Worm (Caenorhabditis elegans) whole organism, late embryonic: ENCODE data around the gene C53B7.2.
A peak's percentile ranks its signal among the peaks of the same experiment; 100 is the strongest.

Source experiments
- C08G9.2 ChIP-seq: sonication (generic microtip); optimal IDR thresholded peaks from 2 replicates; lab custom pipeline; 2016; ENCODE audit warnings: mild to moderate bottlenecking, missing genetic modification characterization, moderate library complexity, missing compliant biosample characterization
- C38D4.7 ChIP-seq: fragments of 200-800 bp; sonication (Bioruptor generic); optimal IDR thresholded peaks from 2 replicates; lab custom pipeline; 2018; ENCODE audit warnings: mild to moderate bottlenecking, missing genetic modification characterization, moderate library complexity, missing compliant biosample characterization
- Y22D7AL.16 ChIP-seq: sonication (generic microtip); optimal IDR thresholded peaks from 2 replicates; lab custom pipeline; 2016; ENCODE audit warnings: missing genetic modification characterization, missing compliant biosample characterization
- ceh-18 ChIP-seq: sonication (generic microtip); optimal IDR thresholded peaks from 2 replicates; lab custom pipeline; 2016; ENCODE audit warnings: missing genetic modification characterization, missing compliant biosample characterization
- ceh-24 ChIP-seq: sonication (generic microtip); optimal IDR thresholded peaks from 2 replicates; lab custom pipeline; 2016; ENCODE audit warnings: mild to moderate bottlenecking, missing genetic modification characterization, missing compliant biosample characterization
- ceh-31 ChIP-seq: sonication (generic microtip); optimal IDR thresholded peaks from 2 replicates; lab custom pipeline; 2016; ENCODE audit warnings: missing genetic modification characterization, missing compliant biosample characterization
- dmd-4 ChIP-seq: sonication (generic microtip); optimal IDR thresholded peaks from 2 replicates; lab custom pipeline; 2016; ENCODE audit warnings: borderline replicate concordance, missing genetic modification characterization, missing compliant biosample characterization
- elt-4 ChIP-seq: sonication (generic microtip); optimal IDR thresholded peaks from 2 replicates; lab custom pipeline; 2016; ENCODE audit warnings: missing genetic modification characterization, missing compliant biosample characterization
- fkh-10 ChIP-seq: fragments of 150-350 bp; optimal IDR thresholded peaks from 2 replicates; lab custom pipeline; 2014; ENCODE audit warnings: missing biosample characterization, missing genetic modification reagents, missing genetic modification characterization
- hlh-8 ChIP-seq: sonication (generic microtip); optimal IDR thresholded peaks from 2 replicates; lab custom pipeline; 2016; ENCODE audit warnings: missing genotype, missing genetic modification characterization, missing compliant biosample characterization
- lim-6 ChIP-seq: sonication (generic microtip); optimal IDR thresholded peaks from 2 replicates; lab custom pipeline; 2016; ENCODE audit warnings: missing genetic modification characterization, missing compliant biosample characterization
- nhr-11 ChIP-seq: fragments of 150-350 bp; optimal IDR thresholded peaks from 2 replicates; lab custom pipeline; 2014; ENCODE audit warnings: missing biosample characterization, missing genetic modification characterization
- pag-3 ChIP-seq: sonication (generic microtip); optimal IDR thresholded peaks from 2 replicates; lab custom pipeline; 2016; ENCODE audit warnings: missing compliant biosample characterization, missing genetic modification characterization, borderline replicate concordance
- rnt-1 ChIP-seq: sonication (generic microtip); optimal IDR thresholded peaks from 2 replicates; lab custom pipeline; 2016; ENCODE audit warnings: missing genetic modification characterization, missing compliant biosample characterization
- ttx-3 ChIP-seq: sonication (generic microtip); optimal IDR thresholded peaks from 2 replicates; lab custom pipeline; 2016; ENCODE audit warnings: missing genetic modification reagents, missing genetic modification characterization, missing compliant biosample characterization
- unc-3 ChIP-seq, 2 experiments: fragments of 200-800 bp in 1 of 2; sonication (Bioruptor generic) in 1 of 2; sonication (generic microtip) in 1 of 2; conservative IDR thresholded peaks in 1 of 2; optimal IDR thresholded peaks in 1 of 2; 2 replicates each; pipeline versions ENCODE4 v1.3.6 to Lab custom; 2016 to 2022; ENCODE audit warnings: missing compliant biosample characterization in 2 of 2, missing genetic modification characterization in 2 of 2, missing genetic modification reagents in 1 of 2
- unc-42 ChIP-seq: sonication (generic microtip); optimal IDR thresholded peaks from 2 replicates; lab custom pipeline; 2016; ENCODE audit warnings: missing genotype, missing genetic modification characterization, missing compliant biosample characterization
- unc-55 ChIP-seq: sonication (generic microtip); optimal IDR thresholded peaks from 2 replicates; lab custom pipeline; 2017; ENCODE audit warnings: missing biosample characterization, missing genetic modification reagents, missing genetic modification characterization
- ztf-16 ChIP-seq: sonication (generic microtip); optimal IDR thresholded peaks from 2 replicates; lab custom pipeline; 2017; ENCODE audit warnings: missing genetic modification characterization, missing compliant biosample characterization

Gene C53B7.2

DNA sequence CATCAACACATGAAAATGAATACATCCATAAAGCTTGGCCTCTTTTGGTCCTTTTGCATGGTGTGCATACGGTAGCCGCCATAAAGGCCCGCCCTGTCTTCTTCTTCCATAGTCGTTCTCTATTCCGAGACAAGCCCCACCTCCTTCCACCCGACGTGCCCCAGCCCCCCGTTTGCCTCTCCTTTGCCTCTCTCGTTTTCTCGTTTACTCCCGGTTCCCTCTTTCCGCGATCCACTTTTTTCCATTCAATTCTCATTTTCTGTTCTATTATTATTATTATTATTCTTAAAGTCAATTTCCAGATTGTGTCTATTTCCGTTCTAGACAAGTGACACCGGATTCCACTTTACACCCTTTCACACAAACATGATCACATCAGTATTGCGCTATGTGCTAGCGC lies 43.3 kb downstream of the C53B7.2 start, which contains the start of gene unc-6 (continued):
- TF ChIP-seq ztf-16 = no peak
- no peak for TF ChIP-seq ceh-31 (tag; lab: Kevin White, UChicago)

DNA sequence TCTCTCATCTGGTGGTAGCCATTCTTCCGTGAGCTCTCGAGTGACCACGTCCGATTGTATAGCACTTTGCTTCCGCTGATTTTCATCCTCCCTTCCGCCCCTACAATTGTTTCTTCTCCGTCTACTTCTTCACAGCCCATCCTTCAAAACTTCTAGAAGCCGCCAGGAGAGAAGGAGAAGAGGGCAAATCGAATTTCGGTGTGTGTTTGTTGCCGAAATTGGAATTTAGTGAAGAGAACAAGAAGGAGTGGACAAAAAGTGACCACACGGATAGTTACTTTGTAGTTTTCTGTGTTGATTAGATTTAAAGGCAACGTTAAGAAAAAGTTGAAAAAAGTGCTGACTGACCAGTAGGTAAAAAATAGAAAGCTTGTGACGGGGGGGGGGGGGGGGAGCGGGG lies 47.0 kb downstream of the C53B7.2 start:
- TF ChIP-seq C38D4.7 (GFP tag; lab: Kevin White, UChicago) = no peak
- TF ChIP-seq Y22D7AL.16 = no peak
- peak; percentile 49 for TF ChIP-seq unc-42
- peak; percentile 40 for TF ChIP-seq ceh-31 (tag; lab: Kevin White, UChicago)

DNA sequence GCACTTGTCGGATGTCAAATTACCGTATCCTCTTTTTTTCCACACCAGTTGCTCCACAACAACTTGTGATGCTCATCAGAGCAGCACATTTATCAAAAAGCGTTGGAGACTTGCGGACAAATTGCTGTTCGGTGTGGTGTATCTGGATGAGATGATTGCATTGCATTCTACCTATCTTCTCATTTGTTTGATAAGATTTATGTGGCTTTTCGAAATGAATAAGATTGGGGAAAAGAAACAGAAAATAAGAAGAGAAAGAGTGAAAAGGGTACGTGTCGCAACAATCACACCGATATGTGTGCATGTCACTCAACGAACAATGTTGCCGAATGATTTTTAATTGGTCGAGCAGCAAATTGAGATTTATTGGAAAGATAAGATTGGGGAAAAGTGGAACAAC lies 48.1 kb downstream of the C53B7.2 start:
- TF ChIP-seq hlh-8 (tag; lab: Kevin White, UChicago) (no peak), nhr-11 (tag; lab: Kevin White, UChicago) (no peak), pag-3 (tag; lab: Kevin White, UChicago) (no peak), unc-55 (GFP tag; lab: Kevin White, UChicago) (peak; percentile 91), ceh-24 (tag; lab: Kevin White, UChicago) (no peak), ttx-3 (no peak), ztf-16 (no peak), dmd-4 (tag; lab: Kevin White, UChicago) (no peak), elt-4 (no peak), ceh-18 (tag; lab: Kevin White, UChicago) (no peak), C08G9.2 (tag; lab: Kevin White, UChicago) (no peak), rnt-1 (peak; percentile 64), fkh-10 (no peak), unc-3 (GFP tag; conservative IDR thresholded peaks at IDR 0.05; lab: Robert Waterston, UW) (no peak), unc-3 (tag; optimal IDR thresholded peaks at IDR 0.05; lab: Kevin White, UChicago) (no peak), lim-6 (tag; lab: Kevin White, UChicago) (no peak)
